Fruit fly (Drosophila melanogaster) whole organism, wandering third instar larva: ENCODE measurements around the gene comm2.

Experiments used
- CG32264 ChIP-seq: fragments of 200-800 bp; sonication (Bioruptor generic); optimal IDR thresholded peaks from 2 replicates; lab custom pipeline; 2016; ENCODE audit warnings: missing biosample characterization, missing genetic modification characterization
- CrebA ChIP-seq: fragments of 200-800 bp; sonication (Bioruptor generic); optimal IDR thresholded peaks from 2 replicates; lab custom pipeline; 2016; ENCODE audit warnings: missing biosample characterization, mild to moderate bottlenecking, missing genetic modification characterization, borderline replicate concordance
- Dfd ChIP-seq: fragments of >200 bp; optimal IDR thresholded peaks from 2 replicates; lab custom pipeline; 2017; ENCODE audit warnings: missing biosample characterization, missing genetic modification characterization
- Dif ChIP-seq: fragments of 200-275, 200-300 bp; sonication (Bioruptor generic); optimal IDR thresholded peaks from 2 replicates; lab custom pipeline; 2018; ENCODE audit warnings: missing biosample characterization, missing genetic modification characterization; ENCODE audit not compliant: partially characterized antibody
- GATAd ChIP-seq: sonication (Bioruptor generic); optimal IDR thresholded peaks from 2 replicates; lab custom pipeline; 2016; ENCODE audit warnings: missing biosample characterization, missing genetic modification characterization
- HLH106 ChIP-seq: fragments of 200-800 bp; optimal IDR thresholded peaks from 3 replicates; lab custom pipeline; 2019; ENCODE audit warnings: missing biosample characterization, mild to moderate bottlenecking, missing genetic modification characterization, moderate library complexity
- Hr78 ChIP-seq: fragments of >200 bp; optimal IDR thresholded peaks from 2 replicates; lab custom pipeline; 2017; ENCODE audit warnings: missing biosample characterization, missing genetic modification characterization
- Hr83 ChIP-seq: fragments of 200-300 bp; sonication (Bioruptor generic); optimal IDR thresholded peaks from 2 replicates; lab custom pipeline; 2016; ENCODE audit warnings: missing biosample characterization, mild to moderate bottlenecking, missing genetic modification characterization, moderate library complexity; ENCODE audit not compliant: poor library complexity, severe bottlenecking
- Mio ChIP-seq: sonication (Bioruptor generic); optimal IDR thresholded peaks from 2 replicates; lab custom pipeline; 2016; ENCODE audit warnings: missing biosample characterization, missing genetic modification characterization
- Myc ChIP-seq: fragments of >200 bp; optimal IDR thresholded peaks from 2 replicates; lab custom pipeline; 2017
- N ChIP-seq: fragments of >200 bp; optimal IDR thresholded peaks from 2 replicates; lab custom pipeline; 2018; ENCODE audit warnings: missing biosample characterization, missing external identifiers, missing genetic modification characterization
- OdsH ChIP-seq: fragments of 200-800 bp; sonication (Bioruptor generic); optimal IDR thresholded peaks from 2 replicates; lab custom pipeline; 2016; ENCODE audit warnings: missing biosample characterization, mild to moderate bottlenecking, missing genetic modification characterization
- Rel ChIP-seq, 2 experiments: fragments of 200-800 bp; sonication (Bioruptor generic) in 1 of 2; optimal IDR thresholded peaks; 2 replicates in 1 of 2; 3 replicates in 1 of 2; lab custom pipeline; 2016 to 2019; ENCODE audit warnings: mild to moderate bottlenecking in 2 of 2, missing biosample characterization in 2 of 2, missing genetic modification characterization in 2 of 2, moderate library complexity in 1 of 2
- Sp1 ChIP-seq: fragments of 200-800 bp; sonication (Bioruptor generic); optimal IDR thresholded peaks from 3 replicates; lab custom pipeline; 2019; ENCODE audit warnings: missing biosample characterization, mild to moderate bottlenecking, missing genetic modification characterization, moderate library complexity
- Vsx2 ChIP-seq: fragments of 200-300, 225-300 bp; sonication (Bioruptor generic); optimal IDR thresholded peaks from 2 replicates; lab custom pipeline; 2018; ENCODE audit warnings: missing biosample characterization, missing genetic modification characterization; ENCODE audit not compliant: partially characterized antibody
- brk ChIP-seq: fragments of 200-800 bp; sonication (Bioruptor generic); optimal IDR thresholded peaks from 2 replicates; lab custom pipeline; 2016; ENCODE audit warnings: missing biosample characterization, mild to moderate bottlenecking, missing genetic modification characterization
- dl ChIP-seq, 2 experiments: fragments of 175-275, 200-275 bp in 1 of 2; fragments of 200-275 bp in 1 of 2; sonication (Bioruptor generic); optimal IDR thresholded peaks; lab custom pipeline; 2018; ENCODE audit warnings: mild to moderate bottlenecking in 2 of 2, missing biosample characterization in 2 of 2, missing genetic modification characterization in 2 of 2, moderate library complexity in 2 of 2; ENCODE audit not compliant: partially characterized antibody in 2 of 2, insufficient read depth in 1 of 2
- dmrt93B ChIP-seq: fragments of 200-800 bp; sonication (Bioruptor generic); optimal IDR thresholded peaks from 2 replicates; lab custom pipeline; 2018; ENCODE audit warnings: missing biosample characterization, mild to moderate bottlenecking, missing genetic modification characterization
- ey ChIP-seq: fragments of 200-800 bp; sonication (Bioruptor generic); optimal IDR thresholded peaks from 2 replicates; lab custom pipeline; 2016; ENCODE audit warnings: missing biosample characterization, missing genetic modification characterization
- foxo ChIP-seq, 2 experiments: fragments of 200-800 bp; sonication (Bioruptor generic); optimal IDR thresholded peaks; 2 replicates in 1 of 2; 3 replicates in 1 of 2; lab custom pipeline; 2016 to 2017; ENCODE audit warnings: missing biosample characterization in 2 of 2, missing genetic modification characterization in 2 of 2
- fru ChIP-seq: fragments of 200-800 bp; sonication (Bioruptor generic); optimal IDR thresholded peaks from 3 replicates; lab custom pipeline; 2016; ENCODE audit warnings: missing biosample characterization, mild to moderate bottlenecking, missing genetic modification characterization
- h ChIP-seq: fragments of 200-800 bp; sonication (Bioruptor generic); optimal IDR thresholded peaks from 3 replicates; lab custom pipeline; 2016; ENCODE audit warnings: missing biosample characterization, mild to moderate bottlenecking, missing genetic modification characterization
- jim ChIP-seq: fragments of 175-275, 200-325 bp; sonication (Bioruptor generic); optimal IDR thresholded peaks from 2 replicates; lab custom pipeline; 2016; ENCODE audit warnings: missing biosample characterization, mild to moderate bottlenecking, missing genetic modification characterization
- lola ChIP-seq: fragments of >200 bp; optimal IDR thresholded peaks from 2 replicates; lab custom pipeline; 2017; ENCODE audit warnings: missing biosample characterization, missing genetic modification characterization
- pan ChIP-seq: fragments of >200 bp; optimal IDR thresholded peaks from 2 replicates; lab custom pipeline; 2017
- psq ChIP-seq: fragments of 200-800 bp; sonication (Bioruptor generic); optimal IDR thresholded peaks from 3 replicates; lab custom pipeline; 2017; ENCODE audit warnings: missing biosample characterization, mild to moderate bottlenecking, missing genetic modification characterization, moderate library complexity
- rgr ChIP-seq: fragments of 200-800 bp; sonication (Bioruptor generic); optimal IDR thresholded peaks from 3 replicates; lab custom pipeline; 2016; ENCODE audit warnings: missing biosample characterization, mild to moderate bottlenecking, missing genetic modification characterization
- sage ChIP-seq: fragments of 200-800 bp; sonication (Bioruptor generic); optimal IDR thresholded peaks from 2 replicates; lab custom pipeline; 2016; ENCODE audit warnings: missing biosample characterization, mild to moderate bottlenecking, missing genetic modification characterization
- sv ChIP-seq: fragments of 200-800 bp; sonication (Bioruptor generic); optimal IDR thresholded peaks from 3 replicates; lab custom pipeline; 2016; ENCODE audit warnings: missing biosample characterization, missing genetic modification characterization
- usp ChIP-seq: fragments of >200 bp; optimal IDR thresholded peaks from 2 replicates; lab custom pipeline; 2017; ENCODE audit warnings: missing biosample characterization, missing genetic modification characterization
- woc ChIP-seq: sonication (Bioruptor generic); optimal IDR thresholded peaks from 2 replicates; lab custom pipeline; 2016; ENCODE audit warnings: missing biosample characterization, mild to moderate bottlenecking, missing genetic modification characterization

Gene comm2

DNA sequence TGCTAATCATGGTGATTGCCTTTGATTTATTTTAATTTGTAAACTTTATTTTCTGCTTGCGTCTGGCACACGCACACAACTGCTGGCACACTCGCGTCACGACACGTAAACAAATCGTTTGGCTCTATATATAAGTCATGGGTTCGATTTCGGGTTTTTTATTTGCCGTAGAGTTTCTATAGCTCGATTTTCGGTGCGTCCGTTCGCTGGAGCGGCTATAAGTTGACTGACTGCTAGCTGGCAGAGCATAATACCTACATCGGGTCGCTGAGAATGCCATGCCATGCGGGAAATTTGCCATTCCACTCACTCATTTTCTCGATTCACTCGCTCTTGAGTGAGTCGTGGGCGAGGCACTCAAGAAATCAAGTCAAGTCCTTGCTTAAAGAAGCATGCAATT lies 28.5 kb upstream of the comm2 start, which contains the start of gene comm:
Gene comm (minus strand): TSS at position 236 of the 400 bp plus-strand sequence.
- TF ChIP-seq brk (GFP tag; lab: Kevin White, UChicago): no peak
- TF ChIP-seq h (GFP tag; lab: Kevin White, UChicago): peak; percentile 28
- no peak for TF ChIP-seq fru
- TF ChIP-seq jim (GFP tag; lab: Kevin White, UChicago): peak; percentile 20
- TF ChIP-seq Vsx2: peak; percentile 72
- no peak for TF ChIP-seq Rel (GFP tag; optimal IDR thresholded peaks at IDR 0.05; lab: Kevin White, UChicago)
- TF ChIP-seq Rel (tag; optimal IDR thresholded peaks at IDR 0.05; lab: Kevin White, UChicago): peak; percentile 47
- TF ChIP-seq Dif (GFP tag; lab: Kevin White, UChicago): peak; percentile 10
- TF ChIP-seq HLH106 (tag; lab: Kevin White, UChicago): no peak
- peak in 1 of 2 experiments; percentile 2 for TF ChIP-seq dl (GFP tag; optimal IDR thresholded peaks at IDR 0.05; lab: Kevin White, UChicago; ENCODE audit: insufficient read depth in 1 of 2, partially characterized antibody in 2 of 2)
- no peak for TF ChIP-seq rgr (GFP tag; lab: Kevin White, UChicago)
- no peak for TF ChIP-seq CG32264
- no peak for TF ChIP-seq CrebA (GFP tag; lab: Kevin White, UChicago)
- no peak for TF ChIP-seq psq (GFP tag; lab: Kevin White, UChicago)
- TF ChIP-seq Sp1: peak; percentile 8
- TF ChIP-seq foxo (GFP tag; optimal IDR thresholded peaks at IDR 0.05; lab: Kevin White, UChicago): no peak
- no peak for TF ChIP-seq Hr78
- no peak for TF ChIP-seq pan (lab: Kevin White, UChicago)
- TF ChIP-seq lola (GFP tag; lab: Kevin White, UChicago): no peak
- no peak for TF ChIP-seq Myc

DNA sequence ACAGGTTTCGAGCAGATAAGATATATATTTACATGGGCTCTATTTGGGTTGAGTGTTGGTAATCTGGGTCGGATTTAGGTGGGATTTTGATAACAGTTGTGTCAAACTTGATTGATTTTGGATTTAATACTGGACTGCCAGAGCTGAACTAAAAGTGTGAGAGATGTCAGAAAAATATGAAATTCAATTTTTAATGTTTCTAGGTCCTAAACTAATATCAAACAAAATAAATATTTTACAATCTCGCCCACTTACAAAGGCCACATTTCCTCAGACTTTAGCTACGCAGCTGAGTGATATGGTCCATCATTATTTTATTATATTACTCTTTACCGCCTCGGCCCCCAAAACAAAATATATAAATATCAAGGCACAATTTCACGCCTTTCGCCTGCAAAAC lies 27.1 kb upstream of the comm2 start:
- TF ChIP-seq h (GFP tag; lab: Kevin White, UChicago): no peak
- no peak for TF ChIP-seq psq (GFP tag; lab: Kevin White, UChicago)
- TF ChIP-seq, all 38 proteins: peak for 0

DNA sequence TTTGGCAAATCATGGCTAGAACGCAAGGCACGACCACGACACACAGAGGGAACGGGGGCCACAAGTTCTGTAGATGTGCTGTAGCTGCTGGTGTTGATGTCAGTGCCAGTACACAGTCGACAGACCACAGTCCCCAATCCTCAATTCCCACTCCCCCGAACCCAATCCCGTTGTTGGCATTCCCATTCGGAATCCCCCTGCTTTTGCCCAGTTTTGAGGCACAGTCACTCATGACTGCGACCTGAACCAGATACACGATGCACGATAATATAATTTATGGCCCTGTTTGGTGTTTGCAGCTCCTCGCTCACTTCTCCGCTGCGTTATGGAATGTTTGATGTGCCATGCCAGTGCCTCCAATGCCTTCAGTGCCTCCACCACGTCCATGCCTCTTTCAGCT lies 21.3 kb upstream of the comm2 start:
- TF ChIP-seq Vsx2 (no peak), Rel (GFP tag; optimal IDR thresholded peaks at IDR 0.05; lab: Kevin White, UChicago) (no peak), Rel (tag; optimal IDR thresholded peaks at IDR 0.05; lab: Kevin White, UChicago) (peak; percentile 45)

DNA sequence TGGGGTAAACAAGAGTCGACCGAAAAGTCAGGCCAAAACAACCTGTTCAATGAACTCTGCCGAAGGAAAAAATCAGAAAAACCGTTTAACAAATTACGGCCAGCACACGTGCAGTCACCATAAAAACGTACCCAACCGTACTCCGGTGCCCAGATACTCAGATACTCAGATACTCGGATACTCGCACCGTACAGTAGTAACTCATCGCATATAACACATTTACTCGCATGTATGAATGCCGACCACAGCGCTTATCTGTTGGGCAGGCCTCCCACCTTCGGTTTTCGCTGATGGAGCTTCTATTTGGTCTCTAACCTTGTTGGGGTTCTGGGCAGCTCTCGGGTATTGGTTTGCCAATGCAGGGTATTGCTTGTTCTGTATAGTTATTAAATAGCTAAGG lies 20.6 kb upstream of the comm2 start:
- TF ChIP-seq h (GFP tag; lab: Kevin White, UChicago) (no peak), fru (no peak), ey (GFP tag; lab: Kevin White, UChicago) (no peak), woc (GFP tag; lab: Kevin White, UChicago) (no peak), OdsH (GFP tag; lab: Kevin White, UChicago) (no peak), rgr (GFP tag; lab: Kevin White, UChicago) (no peak), brk (GFP tag; lab: Kevin White, UChicago) (no peak), Sp1 (no peak), lola (GFP tag; lab: Kevin White, UChicago) (no peak), sage (GFP tag; lab: Kevin White, UChicago) (no peak), Hr78 (no peak), Dfd (GFP tag; lab: Kevin White, UChicago) (no peak)
- TF ChIP-seq, all 38 proteins: peak for 0

DNA sequence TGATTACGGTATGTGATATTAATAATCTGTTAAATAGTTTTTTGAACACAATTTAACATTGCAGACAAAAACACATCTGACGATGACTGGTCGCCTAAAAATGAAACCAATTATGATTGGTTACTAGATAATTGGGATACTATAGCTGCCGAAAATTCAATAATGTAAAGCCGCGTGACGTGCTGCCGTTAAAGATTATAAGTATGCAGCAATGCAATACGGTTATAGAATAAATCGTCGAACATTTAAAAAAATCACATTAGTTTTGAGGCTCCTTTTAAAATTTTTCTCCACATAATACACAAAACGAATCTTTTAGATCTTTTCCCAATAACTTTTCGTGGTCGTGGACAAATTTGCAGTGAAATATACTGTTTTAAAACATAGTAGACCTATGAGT lies 17.9 kb upstream of the comm2 start, which contains the start of gene CG42570:
Gene CG42570 (plus strand): TSS at position 301 of the 400 bp plus-strand sequence.
- no peak for TF ChIP-seq Mio (GFP tag; lab: Kevin White, UChicago)
- TF ChIP-seq CG32264: no peak
- no peak for TF ChIP-seq Hr78
- TF ChIP-seq usp (GFP tag; lab: Kevin White, UChicago): no peak
- TF ChIP-seq pan (lab: Kevin White, UChicago): no peak
- no peak for TF ChIP-seq dl (GFP tag; optimal IDR thresholded peaks at IDR 0.05; lab: Kevin White, UChicago; ENCODE audit: insufficient read depth in 1 of 2, partially characterized antibody in 2 of 2)

- no peak for TF ChIP-seq N (GFP tag; lab: Kevin White, UChicago)
- TF ChIP-seq dl (GFP tag; optimal IDR thresholded peaks at IDR 0.05; lab: Kevin White, UChicago; ENCODE audit: insufficient read depth in 1 of 2, partially characterized antibody in 2 of 2): no peak
- no peak for TF ChIP-seq dmrt93B (GFP tag; lab: Kevin White, UChicago)
- TF ChIP-seq CrebA (GFP tag; lab: Kevin White, UChicago): no peak
- no peak for TF ChIP-seq Vsx2
- no peak for TF ChIP-seq pan (lab: Kevin White, UChicago)
- no peak for TF ChIP-seq sv (GFP tag; lab: Kevin White, UChicago)
- TF ChIP-seq GATAd: no peak
- TF ChIP-seq CG32264: no peak
- TF ChIP-seq brk (GFP tag; lab: Kevin White, UChicago): no peak
- TF ChIP-seq Hr83: no peak
These were observed 16.3 kb upstream of the comm2 start, which contains the start of gene CG42571 for dm6 chr3L:15715788-15716503. TSS of gene CG42571 (plus strand) at chr3L:15716453.
